Worm (Caenorhabditis elegans): ENCODE data around the gene Y38E10A.1.
"Not testable (repeated sequence)": the region's sequence is repeated elsewhere in the genome, so short reads cannot be mapped to it uniquely, and the experiment has no call there.

The Y38E10A.1 gene

ce11 chrII:12539395-12539794 is 31.0 kb downstream of the Y38E10A.1 start:
- no peak for TF ChIP-seq sea-1 (GFP tag; conservative IDR thresholded peaks at IDR 0.05)
- no peak for TF ChIP-seq scrt-1 (GFP tag; IDR thresholded peaks at IDR 0.05)
- TF ChIP-seq ets-7 (tag; optimal IDR thresholded peaks at IDR 0.05), result no peak
- no peak for TF ChIP-seq ceh-13 (GFP tag; optimal IDR thresholded peaks at IDR 0.05)
- no peak for TF ChIP-seq hnd-1 (tag; optimal IDR thresholded peaks at IDR 0.05)
- no peak for TF ChIP-seq ceh-36 (tag; optimal IDR thresholded peaks at IDR 0.05)
- TF ChIP-seq tra-4 (tag; optimal IDR thresholded peaks at IDR 0.05), result no peak
- TF ChIP-seq flt-1 (GFP tag; IDR thresholded peaks at IDR 0.05), result no peak
- no peak for TF ChIP-seq ama-1 (optimal IDR thresholded peaks at IDR 0.05)
- no peak for TF ChIP-seq pes-1 (GFP tag; IDR thresholded peaks at IDR 0.05)
- no peak for TF ChIP-seq tbx-11 (GFP tag; IDR thresholded peaks at IDR 0.05)
- TF ChIP-seq hmbx-1 (tag; optimal IDR thresholded peaks at IDR 0.05), result no peak
- no peak for TF ChIP-seq F13C5.2 (tag; optimal IDR thresholded peaks at IDR 0.05)

ce11 chrII:12536203-12536602 is 34.2 kb downstream of the Y38E10A.1 start, which contains the start of gene F49C5.3:
F49C5.3 (plus strand) TSS chrII:12536503.
- not testable (repeated sequence) for TF ChIP-seq flt-1 (GFP tag; IDR thresholded peaks at IDR 0.05); hnd-1 (tag; optimal IDR thresholded peaks at IDR 0.05); tbx-11 (GFP tag; IDR thresholded peaks at IDR 0.05)

ce11 chrII:12535297-12535803 is 35.1 kb downstream of the Y38E10A.1 start, which contains the start of gene nimk-1:
nimk-1 (plus strand) TSS chrII:12535753.
- TF ChIP-seq ceh-36 (tag; optimal IDR thresholded peaks at IDR 0.05) (peak; percentile 59), scrt-1 (GFP tag; IDR thresholded peaks at IDR 0.05) (no peak)

- no peak for TF ChIP-seq F13C5.2 (tag; optimal IDR thresholded peaks at IDR 0.05)
- TF ChIP-seq sea-1 (GFP tag; conservative IDR thresholded peaks at IDR 0.05), result no peak
- no peak for TF ChIP-seq ama-1 (optimal IDR thresholded peaks at IDR 0.05)
- TF ChIP-seq tra-4 (tag; optimal IDR thresholded peaks at IDR 0.05), result no peak
- TF ChIP-seq tbx-37 (GFP tag; conservative IDR thresholded peaks at IDR 0.05), result no peak
- no peak for TF ChIP-seq scrt-1 (GFP tag; IDR thresholded peaks at IDR 0.05)
- no peak for TF ChIP-seq B0310.2 (tag; optimal IDR thresholded peaks at IDR 0.05)
- TF ChIP-seq pes-1 (GFP tag; IDR thresholded peaks at IDR 0.05), result no peak
- TF ChIP-seq aly-1 (tag; optimal IDR thresholded peaks at IDR 0.05), result no peak
- TF ChIP-seq hmbx-1 (tag; optimal IDR thresholded peaks at IDR 0.05), result no peak
- no peak for TF ChIP-seq hmg-4 (GFP tag; optimal IDR thresholded peaks at IDR 0.05)
- TF ChIP-seq tbx-11 (GFP tag; IDR thresholded peaks at IDR 0.05), result no peak
- no peak for TF ChIP-seq flt-1 (GFP tag; IDR thresholded peaks at IDR 0.05)
- TF ChIP-seq hnd-1 (tag; optimal IDR thresholded peaks at IDR 0.05), result no peak
These were observed 39.5 kb downstream of the Y38E10A.1 start, which contains the start of gene srx-120 for ce11 chrII:12530958-12531357. srx-120 (plus strand) TSS chrII:12531258.

ce11 chrII:12527947-12528346 is 42.5 kb downstream of the Y38E10A.1 start, which contains the start of gene srx-119:
srx-119 (plus strand) TSS chrII:12528247.
- no peak for TF ChIP-seq sea-1 (GFP tag; conservative IDR thresholded peaks at IDR 0.05)

ce11 chrII:12525526-12525925 is 44.9 kb downstream of the Y38E10A.1 start, which contains the start of gene srx-118:
srx-118 (plus strand) TSS chrII:12525826.
- TF ChIP-seq flt-1 (GFP tag; IDR thresholded peaks at IDR 0.05), result no peak
- TF ChIP-seq sea-1 (GFP tag; conservative IDR thresholded peaks at IDR 0.05), result no peak

All from whole organism, early embryonic.